Worm (Caenorhabditis elegans) whole organism, midembryonic: ENCODE data around the gene F20D6.11.

Experiments used
- T22C8.4 ChIP-seq: fragments of 200-800 bp; sonication (Bioruptor generic); IDR thresholded peaks from 2 replicates; pipeline ENCODE4 v1.3.6; 2022; ENCODE audit warnings: missing genetic modification characterization, missing compliant biosample characterization
- flt-1 ChIP-seq: fragments of 200-800 bp; sonication (Bioruptor generic); IDR thresholded peaks from 2 replicates; pipeline ENCODE4 v1.3.6; 2022; ENCODE audit warnings: missing genetic modification characterization, missing compliant biosample characterization
- klf-2 ChIP-seq: fragments of 200-800 bp; sonication (Bioruptor generic); conservative IDR thresholded peaks from 2 replicates; pipeline ENCODE4 v1.3.6; 2022; ENCODE audit warnings: missing genetic modification reagents, missing genetic modification characterization, missing compliant biosample characterization
- med-1 ChIP-seq: sonication (generic microtip); optimal IDR thresholded peaks from 2 replicates; lab custom pipeline; 2017; ENCODE audit warnings: missing genetic modification characterization, mild to moderate bottlenecking, missing compliant biosample characterization, antibody characterized with exemption, missing genetic modification reagents; ENCODE audit not compliant: insufficient read depth
- tab-1 ChIP-seq: fragments of 200-800 bp; sonication (Bioruptor generic); IDR thresholded peaks from 2 replicates; pipeline ENCODE4 v1.3.6; 2022; ENCODE audit warnings: missing genetic modification characterization, missing compliant biosample characterization

DNA sequence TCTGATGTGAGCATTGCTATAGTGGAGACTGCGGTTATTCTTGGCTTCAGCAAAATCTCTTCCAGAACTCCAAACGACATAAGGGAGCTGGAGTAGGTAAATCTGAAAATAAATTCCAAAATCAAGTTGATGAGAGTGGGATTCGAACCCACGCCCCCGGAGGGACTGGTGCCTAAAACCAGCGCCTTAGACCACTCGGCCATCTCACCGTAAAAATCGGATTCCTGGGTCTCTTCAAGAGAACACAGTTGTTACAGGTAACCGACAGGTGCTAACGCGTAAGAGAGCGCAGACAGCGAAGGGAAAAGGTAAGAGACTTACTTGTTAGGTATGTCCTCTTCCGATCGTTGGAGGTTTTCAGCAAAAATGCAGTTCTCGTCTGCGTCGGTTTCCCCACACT is 36.4 kb upstream of the F20D6.11 start:
- TF ChIP-seq med-1 (GFP tag; lab: Kevin White, UChicago) (no peak), tab-1 (no peak; the same call in 1 of the 2 replicates), flt-1 (GFP tag; lab: Robert Waterston, UW) (0 out of 2 replicates have a peak, but pooled peaks have one; percentile 68), klf-2 (GFP tag; lab: Robert Waterston, UW) (no peak), T22C8.4 (GFP tag; lab: Robert Waterston, UW) (0 out of 2 replicates have a peak, but pooled peaks have one; percentile 40)
